Worm (Caenorhabditis elegans) whole organism, L3 larva: ENCODE data around the gene csn-1.

ENCODE experiments used
- elt-3 ChIP-seq, 3 experiments: fragments of 150-350 bp in 1 of 3; sonication (generic microtip) in 2 of 3; optimal IDR thresholded peaks; 2 replicates in 2 of 3; 4 replicates in 1 of 3; lab custom pipeline; 2014 to 2017; ENCODE audit warnings: missing biosample characterization in 3 of 3, missing genetic modification characterization in 3 of 3
- fkh-10 ChIP-seq: sonication (generic microtip); optimal IDR thresholded peaks from 2 replicates; lab custom pipeline; 2017; ENCODE audit warnings: missing biosample characterization, missing genetic modification reagents, missing genetic modification characterization
- jun-1 ChIP-seq: fragments of 150-350 bp; optimal IDR thresholded peaks from 2 replicates; lab custom pipeline; 2014; ENCODE audit warnings: missing biosample characterization, missing genetic modification reagents, missing genetic modification characterization
- nhr-11 ChIP-seq: fragments of 150-350 bp; optimal IDR thresholded peaks from 2 replicates; lab custom pipeline; 2014; ENCODE audit warnings: missing biosample characterization, missing genetic modification characterization
- nhr-12 ChIP-seq: fragments of 150-350 bp; optimal IDR thresholded peaks from 2 replicates; lab custom pipeline; 2014; ENCODE audit warnings: missing biosample characterization, missing genetic modification characterization
- nhr-28 ChIP-seq: fragments of 150-350 bp; optimal IDR thresholded peaks from 2 replicates; lab custom pipeline; 2014; ENCODE audit warnings: missing biosample characterization, missing genetic modification characterization
- nhr-77 ChIP-seq: fragments of 150-350 bp; optimal IDR thresholded peaks from 2 replicates; lab custom pipeline; 2014; ENCODE audit warnings: missing biosample characterization, missing genetic modification characterization
- pha-4 ChIP-seq: fragments of 150-350 bp; optimal IDR thresholded peaks from 2 replicates; lab custom pipeline; 2014; ENCODE audit warnings: missing biosample characterization, missing genetic modification reagents, missing genetic modification characterization
- pqm-1 ChIP-seq: fragments of 150-350 bp; optimal IDR thresholded peaks from 2 replicates; lab custom pipeline; 2017; ENCODE audit warnings: missing biosample characterization, missing genetic modification characterization, inconsistent platforms
- unc-39 ChIP-seq: sonication (generic microtip); optimal IDR thresholded peaks from 4 replicates; lab custom pipeline; 2017; ENCODE audit warnings: missing biosample characterization, missing genetic modification characterization

- TF ChIP-seq fkh-10 (GFP tag; lab: Kevin White, UChicago) (no peak), pqm-1 (tag; lab: Kevin White, UChicago) (no peak), nhr-12 (tag; lab: Kevin White, UChicago) (no peak), unc-39 (tag; lab: Kevin White, UChicago) (no peak), nhr-77 (tag; lab: Kevin White, UChicago) (no peak), nhr-28 (tag; lab: Kevin White, UChicago) (no peak), elt-3 (tag; optimal IDR thresholded peaks at IDR 0.05; lab: Kevin White, UChicago) (no peak), pha-4 (tag; lab: Kevin White, UChicago) (no peak), jun-1 (no peak), nhr-11 (no peak)
Observed at ce11 chrV:17828310-17828709, 42.1 kb downstream of the csn-1 start, which contains the start of gene srh-304.
